Worm (Caenorhabditis elegans) whole organism, early embryonic: Measurements from ENCODE around the gene K02E11.6.

ENCODE experiments used
- B0310.2 ChIP-seq: sonication (generic microtip); optimal IDR thresholded peaks from 2 replicates; lab custom pipeline; 2016; ENCODE audit warnings: mild to moderate bottlenecking, missing genetic modification characterization, missing compliant biosample characterization
- aly-1 ChIP-seq: sonication (generic microtip); optimal IDR thresholded peaks from 2 replicates; lab custom pipeline; 2016; ENCODE audit warnings: missing genetic modification characterization, missing compliant biosample characterization
- ama-1 ChIP-seq: fragments of 150-350 bp; optimal IDR thresholded peaks from 2 replicates; lab custom pipeline; 2014
- ceh-36 ChIP-seq: sonication (generic microtip); optimal IDR thresholded peaks from 2 replicates; lab custom pipeline; 2016; ENCODE audit warnings: missing genetic modification characterization, inconsistent platforms, missing compliant biosample characterization
- ets-7 ChIP-seq: sonication (generic microtip); optimal IDR thresholded peaks from 2 replicates; lab custom pipeline; 2016; ENCODE audit warnings: missing genotype, missing genetic modification characterization, missing compliant biosample characterization
- flt-1 ChIP-seq: fragments of 200-800 bp; sonication (Bioruptor generic); IDR thresholded peaks from 2 replicates; pipeline ENCODE4 v1.3.6; 2022; ENCODE audit warnings: missing genetic modification characterization, missing compliant biosample characterization
- hmg-4 ChIP-seq: fragments of 200-800 bp; sonication (Bioruptor generic); optimal IDR thresholded peaks from 2 replicates; lab custom pipeline; 2018; ENCODE audit warnings: mild to moderate bottlenecking, missing genetic modification characterization, missing compliant biosample characterization
- hnd-1 ChIP-seq: sonication (generic microtip); optimal IDR thresholded peaks from 2 replicates; lab custom pipeline; 2016; ENCODE audit warnings: missing genetic modification characterization, missing compliant biosample characterization
- sea-1 ChIP-seq: fragments of 200-800 bp; sonication (Bioruptor generic); conservative IDR thresholded peaks from 2 replicates; pipeline ENCODE4 v1.3.6; 2022; ENCODE audit warnings: missing genetic modification characterization, missing compliant biosample characterization
- tbx-37 ChIP-seq: fragments of 200-800 bp; sonication (Bioruptor generic); conservative IDR thresholded peaks from 2 replicates; pipeline ENCODE4 v1.3.6; 2022; ENCODE audit warnings: missing genetic modification reagents, missing genetic modification characterization, missing compliant biosample characterization

DNA sequence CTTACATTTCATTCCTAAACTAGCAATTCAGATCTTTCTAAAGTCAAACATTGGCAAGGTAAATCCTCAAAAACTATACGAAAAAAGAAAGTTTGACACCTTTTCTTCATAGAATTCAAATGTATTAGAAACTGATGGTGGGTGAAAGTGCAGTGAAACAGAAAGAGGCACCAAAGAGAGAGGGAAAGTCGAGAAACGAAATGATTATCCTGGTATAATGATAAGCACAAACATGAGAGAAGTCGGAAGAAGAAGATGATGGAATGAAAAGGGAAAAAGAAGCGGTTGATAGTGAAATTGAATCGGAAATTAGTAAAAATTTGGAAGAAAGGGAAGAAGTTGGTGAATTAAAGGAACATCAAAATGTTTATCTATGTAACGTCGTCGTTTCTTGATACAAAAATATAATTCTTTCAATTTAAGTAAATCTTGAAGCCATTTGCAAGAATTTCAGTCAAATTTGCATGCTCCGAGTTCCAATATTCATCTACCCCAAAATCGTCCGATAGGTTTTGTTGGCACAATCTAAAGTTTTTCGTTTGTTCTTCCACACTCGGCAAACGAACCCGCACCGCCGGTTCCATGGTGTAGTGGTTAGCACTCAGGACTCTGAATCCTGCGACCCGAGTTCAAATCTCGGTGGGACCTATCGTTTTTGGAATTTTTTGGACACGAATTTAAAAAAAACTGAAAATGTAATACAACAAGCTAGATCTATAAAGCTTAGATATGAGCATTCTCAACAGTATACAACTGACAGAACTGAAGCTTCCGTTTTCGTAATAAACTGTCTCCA is 17.6 kb upstream of the K02E11.6 start:
- TF ChIP-seq B0310.2 (tag; lab: Kevin White, UChicago): no peak
- TF ChIP-seq ama-1 (lab: Kevin White, UChicago): no peak
- TF ChIP-seq hmg-4 (GFP tag; lab: Kevin White, UChicago): no peak
- no peak for TF ChIP-seq hnd-1 (tag; lab: Kevin White, UChicago)
- TF ChIP-seq flt-1 (GFP tag; lab: Robert Waterston, UW): no peak
- no peak for TF ChIP-seq ceh-36 (tag; lab: Kevin White, UChicago)
- no peak for TF ChIP-seq tbx-37 (GFP tag; lab: Robert Waterston, UW)
- no peak for TF ChIP-seq aly-1
- TF ChIP-seq ets-7 (tag; lab: Kevin White, UChicago): no peak
- no peak for TF ChIP-seq sea-1 (GFP tag; lab: Robert Waterston, UW)
